Fruit fly (Drosophila melanogaster): ENCODE results near the gene CG18265.

dm6 chr3L:17457695-17458242 is 18.6 kb downstream of the CG18265 start:
- TF ChIP-seq psq (optimal IDR thresholded peaks at IDR 0.05) (no peak), Sin3A (optimal IDR thresholded peaks at IDR 0.05) (no peak), h (optimal IDR thresholded peaks at IDR 0.05) (no peak), Myc (optimal IDR thresholded peaks at IDR 0.05) (no peak), ttk (optimal IDR thresholded peaks at IDR 0.05) (no peak)
